Worm (Caenorhabditis elegans) whole organism, L2 larva: ENCODE results near the gene ZK829.7.

Experiments used
- C34F6.9 ChIP-seq: fragments of 150-350 bp; optimal IDR thresholded peaks from 2 replicates; lab custom pipeline; 2014; ENCODE audit warnings: missing biosample characterization, missing genetic modification characterization
- F13H6.1 ChIP-seq: sonication (generic microtip); optimal IDR thresholded peaks from 2 replicates; lab custom pipeline; 2016; ENCODE audit warnings: missing genetic modification characterization, missing compliant biosample characterization
- R02D3.7 ChIP-seq: fragments of 150-350 bp; optimal IDR thresholded peaks from 2 replicates; lab custom pipeline; 2014; ENCODE audit warnings: missing biosample characterization, missing genetic modification characterization
- Y55F3AM.14 ChIP-seq: fragments of 200-800 bp; sonication (Bioruptor generic); optimal IDR thresholded peaks from 2 replicates; lab custom pipeline; 2018; ENCODE audit warnings: mild to moderate bottlenecking, missing genetic modification characterization, missing compliant biosample characterization
- ZK546.5 ChIP-seq: sonication (generic microtip); optimal IDR thresholded peaks from 2 replicates; lab custom pipeline; 2017; ENCODE audit warnings: missing biosample characterization, missing genetic modification characterization
- alr-1 ChIP-seq: fragments of 150-350 bp; optimal IDR thresholded peaks from 2 replicates; lab custom pipeline; 2014; ENCODE audit warnings: missing biosample characterization, missing genetic modification characterization
- aly-2 ChIP-seq: fragments of 150-350 bp; optimal IDR thresholded peaks from 2 replicates; lab custom pipeline; 2014; ENCODE audit warnings: missing biosample characterization, missing genetic modification characterization
- ama-1 ChIP-seq: fragments of 150-350 bp; optimal IDR thresholded peaks from 2 replicates; lab custom pipeline; 2018; ENCODE audit warnings: inconsistent platforms
- blmp-1 ChIP-seq: sonication (generic microtip); optimal IDR thresholded peaks from 2 replicates; lab custom pipeline; 2017; ENCODE audit warnings: missing genetic modification characterization, mild to moderate bottlenecking, missing compliant biosample characterization, antibody characterized with exemption, moderate library complexity; ENCODE audit not compliant: insufficient read depth
- ceh-16 ChIP-seq: fragments of 150-350 bp; optimal IDR thresholded peaks from 2 replicates; lab custom pipeline; 2014; ENCODE audit warnings: missing biosample characterization, missing genetic modification characterization
- ceh-82 ChIP-seq: fragments of 150-350 bp; optimal IDR thresholded peaks from 2 replicates; lab custom pipeline; 2014; ENCODE audit warnings: missing biosample characterization, missing genetic modification characterization
- crh-2 ChIP-seq: sonication (generic microtip); optimal IDR thresholded peaks from 2 replicates; lab custom pipeline; 2017; ENCODE audit warnings: missing biosample characterization, missing genetic modification characterization
- dmd-4 ChIP-seq: sonication (generic microtip); optimal IDR thresholded peaks from 2 replicates; lab custom pipeline; 2017; ENCODE audit warnings: missing biosample characterization, missing genetic modification characterization
- egl-27 ChIP-seq: sonication (generic microtip); optimal IDR thresholded peaks from 3 replicates; lab custom pipeline; 2017; ENCODE audit warnings: missing biosample characterization, missing genetic modification reagents, missing genetic modification characterization
- elt-1 ChIP-seq: fragments of 150-350 bp; optimal IDR thresholded peaks from 2 replicates; lab custom pipeline; 2014; ENCODE audit warnings: missing biosample characterization, missing genetic modification characterization
- elt-3 ChIP-seq: sonication (generic microtip); optimal IDR thresholded peaks from 2 replicates; lab custom pipeline; 2017; ENCODE audit warnings: missing biosample characterization, missing genetic modification characterization
- fos-1 ChIP-seq: fragments of 150-350 bp; optimal IDR thresholded peaks from 2 replicates; lab custom pipeline; 2014; ENCODE audit warnings: missing biosample characterization, missing genetic modification characterization
- gmeb-1 ChIP-seq: fragments of 150-350 bp; optimal IDR thresholded peaks from 2 replicates; lab custom pipeline; 2014; ENCODE audit warnings: missing biosample characterization, missing genetic modification characterization
- lin-11 ChIP-seq: fragments of 150-350 bp; sonication (generic microtip); optimal IDR thresholded peaks from 2 replicates; lab custom pipeline; 2014; ENCODE audit warnings: missing biosample characterization, missing genetic modification characterization, inconsistent platforms, mixed read lengths
- lin-13 ChIP-seq: fragments of 150-350 bp; optimal IDR thresholded peaks from 2 replicates; lab custom pipeline; 2014; ENCODE audit warnings: missing biosample characterization, missing genetic modification reagents, missing genetic modification characterization
- lin-39 ChIP-seq: fragments of 150-350 bp; optimal IDR thresholded peaks from 2 replicates; lab custom pipeline; 2014; ENCODE audit warnings: missing biosample characterization, missing genetic modification reagents, missing genetic modification characterization
- lsy-2 ChIP-seq, 2 experiments: fragments of 150-350 bp in 1 of 2; sonication (generic microtip) in 1 of 2; optimal IDR thresholded peaks; 2 replicates each; lab custom pipeline; 2014 to 2017; ENCODE audit warnings: missing biosample characterization in 2 of 2, missing genetic modification characterization in 2 of 2
- mab-5 ChIP-seq: fragments of 150-350 bp; optimal IDR thresholded peaks from 2 replicates; lab custom pipeline; 2014; ENCODE audit warnings: missing biosample characterization, missing genetic modification characterization
- mbf-1 ChIP-seq: sonication (generic microtip); optimal IDR thresholded peaks from 2 replicates; lab custom pipeline; 2017; ENCODE audit warnings: missing biosample characterization, missing genetic modification characterization
- mdl-1 ChIP-seq, 2 experiments: fragments of 150-350 bp in 1 of 2; sonication (generic microtip) in 1 of 2; optimal IDR thresholded peaks; 2 replicates each; lab custom pipeline; 2017; ENCODE audit warnings: missing biosample characterization in 2 of 2, missing genetic modification characterization in 2 of 2
- nhr-10 ChIP-seq: sonication (generic microtip); optimal IDR thresholded peaks from 2 replicates; lab custom pipeline; 2017; ENCODE audit warnings: missing biosample characterization, missing genetic modification characterization
- nhr-11 ChIP-seq: fragments of 150-350 bp; optimal IDR thresholded peaks from 2 replicates; lab custom pipeline; 2014; ENCODE audit warnings: missing biosample characterization, missing genetic modification characterization
- nhr-12 ChIP-seq: fragments of 150-350 bp; optimal IDR thresholded peaks from 2 replicates; lab custom pipeline; 2014; ENCODE audit warnings: missing biosample characterization, missing genetic modification characterization
- nhr-129 ChIP-seq: fragments of 150-350 bp; optimal IDR thresholded peaks from 2 replicates; lab custom pipeline; 2014; ENCODE audit warnings: missing biosample characterization, missing genetic modification characterization
- nhr-21 ChIP-seq: fragments of 150-350 bp; optimal IDR thresholded peaks from 2 replicates; lab custom pipeline; 2014; ENCODE audit warnings: missing biosample characterization, missing genetic modification characterization
- nhr-23 ChIP-seq: fragments of 150-350 bp; optimal IDR thresholded peaks from 2 replicates; lab custom pipeline; 2014; ENCODE audit warnings: missing biosample characterization, missing genetic modification reagents, missing genetic modification characterization
- nhr-237 ChIP-seq: fragments of 150-350 bp; optimal IDR thresholded peaks from 2 replicates; lab custom pipeline; 2014; ENCODE audit warnings: missing biosample characterization, missing genetic modification characterization
- nhr-25 ChIP-seq: fragments of 150-350 bp; sonication (generic microtip); optimal IDR thresholded peaks from 3 replicates; lab custom pipeline; 2014; ENCODE audit warnings: missing biosample characterization, missing genetic modification characterization
- nhr-6 ChIP-seq: fragments of 150-350 bp; optimal IDR thresholded peaks from 2 replicates; lab custom pipeline; 2014; ENCODE audit warnings: missing biosample characterization, missing genetic modification characterization
- nhr-77 ChIP-seq: fragments of 150-350 bp; optimal IDR thresholded peaks from 2 replicates; lab custom pipeline; 2014; ENCODE audit warnings: missing biosample characterization, missing genetic modification characterization
- peb-1 ChIP-seq: fragments of 150-350 bp; optimal IDR thresholded peaks from 2 replicates; lab custom pipeline; 2014; ENCODE audit warnings: missing biosample characterization, missing genetic modification characterization
- sem-4 ChIP-seq: fragments of 150-350 bp; optimal IDR thresholded peaks from 2 replicates; lab custom pipeline; 2014; ENCODE audit warnings: missing biosample characterization, missing genetic modification reagents, missing genetic modification characterization
- skn-1 ChIP-seq: sonication (generic microtip); optimal IDR thresholded peaks from 2 replicates; lab custom pipeline; 2017; ENCODE audit warnings: missing biosample characterization, missing genetic modification characterization
- sma-3 ChIP-seq: sonication (generic microtip); optimal IDR thresholded peaks from 2 replicates; lab custom pipeline; 2016; ENCODE audit warnings: missing genetic modification reagents, missing genetic modification characterization, missing compliant biosample characterization
- sma-9 ChIP-seq, 2 experiments: fragments of 150-350 bp in 1 of 2; sonication (generic microtip) in 1 of 2; optimal IDR thresholded peaks; 2 replicates each; lab custom pipeline; 2014 to 2016; ENCODE audit warnings: missing genetic modification characterization in 2 of 2, mild to moderate bottlenecking in 1 of 2, missing biosample characterization in 1 of 2, missing compliant biosample characterization in 1 of 2, missing genetic modification reagents in 1 of 2, moderate library complexity in 1 of 2
- snpc-4 ChIP-seq: fragments of 150-350 bp; optimal IDR thresholded peaks from 2 replicates; lab custom pipeline; 2014; ENCODE audit warnings: missing biosample characterization, missing genetic modification characterization
- unc-39 ChIP-seq: fragments of 150-350 bp; optimal IDR thresholded peaks from 2 replicates; lab custom pipeline; 2014; ENCODE audit warnings: missing biosample characterization, missing genetic modification characterization
- unc-55 ChIP-seq: fragments of 150-350 bp; sonication (generic microtip); optimal IDR thresholded peaks from 3 replicates; lab custom pipeline; 2014; ENCODE audit warnings: missing biosample characterization, missing genetic modification reagents, missing genetic modification characterization
- unc-62 ChIP-seq: fragments of 150-350 bp; optimal IDR thresholded peaks from 2 replicates; lab custom pipeline; 2014; ENCODE audit warnings: missing biosample characterization, missing genetic modification reagents, missing genetic modification characterization
- zag-1 ChIP-seq: fragments of 150-350 bp; optimal IDR thresholded peaks from 2 replicates; lab custom pipeline; 2014; ENCODE audit warnings: missing biosample characterization, missing genetic modification characterization
- ztf-1 ChIP-seq: fragments of 200-800 bp; sonication (Bioruptor generic); conservative IDR thresholded peaks from 2 replicates; pipeline ENCODE4 v1.3.6; 2022; ENCODE audit warnings: missing genetic modification characterization, missing compliant biosample characterization
- ztf-11 ChIP-seq: sonication (generic microtip); optimal IDR thresholded peaks from 2 replicates; lab custom pipeline; 2017; ENCODE audit warnings: missing biosample characterization, missing genetic modification characterization
- ztf-4 ChIP-seq: fragments of 150-350 bp; optimal IDR thresholded peaks from 2 replicates; lab custom pipeline; 2014; ENCODE audit warnings: missing biosample characterization, missing genetic modification characterization

ZK829.7 gene

DNA sequence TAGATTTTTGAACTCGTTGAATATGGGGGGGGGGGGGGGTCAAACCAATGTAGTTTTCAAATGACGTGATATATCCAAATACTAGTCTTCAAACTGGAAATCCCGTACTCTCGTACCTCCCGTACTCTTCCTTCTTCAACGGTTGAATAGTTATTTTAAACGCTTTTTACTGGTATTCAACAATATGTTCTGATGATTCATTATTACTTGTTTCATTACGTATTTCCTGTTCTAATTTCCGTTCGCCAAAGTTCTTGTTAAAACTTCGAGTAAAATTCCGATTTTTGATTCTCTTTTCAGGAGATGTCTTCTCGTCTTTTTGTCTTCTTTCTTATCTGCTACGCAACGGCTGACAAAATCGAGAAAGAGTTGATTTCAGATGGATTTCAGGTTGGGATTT, 30.8 kb downstream of the ZK829.7 start, which contains the start of gene nhx-9:
TSS of gene nhx-9 (plus strand) at position 301 of the 400 bp plus-strand sequence.
- TF ChIP-seq ama-1 (lab: Kevin White, UChicago) (no peak), nhr-11 (tag; lab: Kevin White, UChicago) (no peak), sma-9 (GFP tag; optimal IDR thresholded peaks at IDR 0.05; lab: Kevin White, UChicago) (no peak), sma-9 (tag; optimal IDR thresholded peaks at IDR 0.05; lab: Kevin White, UChicago) (no peak), R02D3.7 (tag; lab: Kevin White, UChicago) (no peak), blmp-1 (no peak), ceh-82 (tag; lab: Kevin White, UChicago) (no peak), unc-55 (GFP tag; lab: Kevin White, UChicago) (no peak), nhr-77 (tag; lab: Kevin White, UChicago) (no peak), ztf-4 (no peak), F13H6.1 (tag; lab: Kevin White, UChicago) (no peak), sem-4 (tag; lab: Kevin White, UChicago) (no peak), mdl-1 (tag; optimal IDR thresholded peaks at IDR 0.05; lab: Kevin White, UChicago) (no peak), lin-13 (GFP tag; lab: Kevin White, UChicago) (no peak), Y55F3AM.14 (GFP tag; lab: Kevin White, UChicago) (no peak), unc-62 (GFP tag; lab: Kevin White, UChicago) (no peak), aly-2 (tag; lab: Kevin White, UChicago) (no peak)

DNA sequence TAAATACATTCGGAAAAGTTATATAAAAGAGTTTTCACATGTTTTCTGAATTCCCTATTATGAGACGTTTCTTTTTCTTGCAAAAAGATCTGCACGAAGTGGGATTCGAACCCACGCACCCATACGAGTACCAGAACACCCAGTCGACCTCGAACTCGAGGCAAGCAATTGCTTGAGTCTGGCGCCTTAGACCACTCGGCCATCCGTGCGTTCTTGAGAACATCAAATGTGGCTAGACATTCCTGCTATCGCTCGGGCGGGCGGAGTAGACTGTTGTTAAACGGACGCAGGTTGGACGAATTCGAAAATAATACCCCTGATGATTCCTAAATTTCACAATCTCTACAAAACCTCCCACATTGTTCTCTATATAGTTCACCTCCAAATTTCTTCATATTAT, 32.9 kb downstream of the ZK829.7 start:
- TF ChIP-seq R02D3.7 (tag; lab: Kevin White, UChicago) (no peak), ztf-1 (GFP tag; lab: Robert Waterston, UW) (no peak), fos-1 (tag; lab: Kevin White, UChicago) (peak; percentile 40), nhr-25 (peak; percentile 17), nhr-21 (tag; lab: Kevin White, UChicago) (peak; percentile 26), lin-39 (tag; lab: Kevin White, UChicago) (no peak), mdl-1 (tag; optimal IDR thresholded peaks at IDR 0.05; lab: Kevin White, UChicago) (no peak), Y55F3AM.14 (GFP tag; lab: Kevin White, UChicago) (no peak), ceh-82 (tag; lab: Kevin White, UChicago) (no peak), zag-1 (tag; lab: Kevin White, UChicago) (no peak), sma-3 (peak; percentile 77), C34F6.9 (tag; lab: Kevin White, UChicago) (peak; percentile 34), F13H6.1 (tag; lab: Kevin White, UChicago) (peak; percentile 14), crh-2 (tag; lab: Kevin White, UChicago) (peak; percentile 9), snpc-4 (tag; lab: Kevin White, UChicago) (no peak), nhr-237 (tag; lab: Kevin White, UChicago) (no peak), nhr-77 (tag; lab: Kevin White, UChicago) (no peak), lsy-2 (tag; optimal IDR thresholded peaks at IDR 0.05; lab: Kevin White, UChicago) (no peak), lin-13 (GFP tag; lab: Kevin White, UChicago) (no peak), blmp-1 (no peak), sem-4 (tag; lab: Kevin White, UChicago) (peak; percentile 29), nhr-10 (tag; lab: Kevin White, UChicago) (no peak), mab-5 (tag; lab: Kevin White, UChicago) (no peak), ztf-4 (no peak), egl-27 (no peak), unc-55 (GFP tag; lab: Kevin White, UChicago) (no peak), skn-1 (no peak), aly-2 (tag; lab: Kevin White, UChicago) (no peak), ZK546.5 (tag; lab: Kevin White, UChicago) (no peak), nhr-129 (tag; lab: Kevin White, UChicago) (peak; percentile 49), sma-9 (GFP tag; optimal IDR thresholded peaks at IDR 0.05; lab: Kevin White, UChicago) (peak; percentile 56), sma-9 (tag; optimal IDR thresholded peaks at IDR 0.05; lab: Kevin White, UChicago) (no peak), elt-1 (no peak), nhr-11 (tag; lab: Kevin White, UChicago) (no peak), nhr-6 (no peak), ama-1 (lab: Kevin White, UChicago) (no peak), nhr-12 (tag; lab: Kevin White, UChicago) (no peak), dmd-4 (no peak), gmeb-1 (tag; lab: Kevin White, UChicago) (peak; percentile 42), peb-1 (tag; lab: Kevin White, UChicago) (no peak), unc-62 (GFP tag; lab: Kevin White, UChicago) (no peak), unc-39 (tag; lab: Kevin White, UChicago) (no peak), ztf-11 (no peak), lin-11 (tag; lab: Kevin White, UChicago) (peak; percentile 33), alr-1 (no peak), nhr-23 (tag; lab: Kevin White, UChicago) (no peak), elt-3 (tag; lab: Kevin White, UChicago) (no peak), mbf-1 (no peak), ceh-16 (tag; lab: Kevin White, UChicago) (peak; percentile 0)
- TF ChIP-seq, all 48 proteins: peak for 13
